Fruit fly (Drosophila melanogaster) whole organism, embryonic: Measurements from ENCODE around the gene CG10510.
A peak's percentile ranks its signal among the peaks of the same experiment; 100 is the strongest.

Experiments
- Blimp-1 ChIP-seq: fragments of 200-800 bp; sonication (Bioruptor generic); optimal IDR thresholded peaks from 3 replicates; lab custom pipeline; 2018; ENCODE audit warnings: missing biosample characterization, missing genetic modification characterization, mild to moderate bottlenecking, moderate library complexity, missing genetic modification reagents
- CG10366 ChIP-seq: fragments of 200-800 bp; sonication (Bioruptor generic); IDR thresholded peaks from 2 replicates; pipeline ENCODE4 v1.3.6; 2022; ENCODE audit warnings: missing biosample characterization, missing genetic modification characterization
- CG10979 ChIP-seq: fragments of 200-800 bp; sonication (Bioruptor generic); optimal IDR thresholded peaks from 2 replicates; lab custom pipeline; 2018; ENCODE audit warnings: missing biosample characterization, mild to moderate bottlenecking, missing genetic modification characterization, moderate library complexity
- CG11504 ChIP-seq: fragments of 200-800 bp; sonication (Bioruptor generic); optimal IDR thresholded peaks from 3 replicates; lab custom pipeline; 2019; ENCODE audit warnings: missing biosample characterization, mild to moderate bottlenecking, missing genetic modification characterization, moderate library complexity
- CG11723 ChIP-seq: fragments of 200-800 bp; sonication (Bioruptor generic); optimal IDR thresholded peaks from 2 replicates; lab custom pipeline; 2017; ENCODE audit warnings: missing biosample characterization, mild to moderate bottlenecking, missing genetic modification characterization
- CG12104 ChIP-seq: fragments of 200-800 bp; sonication (Bioruptor generic); optimal IDR thresholded peaks from 3 replicates; lab custom pipeline; 2016; ENCODE audit warnings: missing biosample characterization, missing genetic modification characterization
- CG12219 ChIP-seq: fragments of 200-800 bp; sonication (Bioruptor generic); optimal IDR thresholded peaks from 3 replicates; lab custom pipeline; 2018; ENCODE audit warnings: missing biosample characterization, mild to moderate bottlenecking, missing genetic modification characterization
- CG13424 ChIP-seq: fragments of 200-800 bp; sonication (Bioruptor generic); optimal IDR thresholded peaks from 2 replicates; lab custom pipeline; 2019; ENCODE audit warnings: missing biosample characterization, mild to moderate bottlenecking, missing genetic modification characterization, moderate library complexity
- CG14710 ChIP-seq: fragments of 200-800 bp; sonication (Bioruptor generic); optimal IDR thresholded peaks from 3 replicates; lab custom pipeline; 2019; ENCODE audit warnings: missing biosample characterization, mild to moderate bottlenecking, missing genetic modification characterization, moderate library complexity
- CG15073 ChIP-seq: fragments of 200-800 bp; sonication (Bioruptor generic); optimal IDR thresholded peaks from 2 replicates; lab custom pipeline; 2016; ENCODE audit warnings: missing biosample characterization, missing genetic modification characterization
- CG15601 ChIP-seq: fragments of 200-800 bp; sonication (Bioruptor generic); optimal IDR thresholded peaks from 3 replicates; lab custom pipeline; 2019; ENCODE audit warnings: missing biosample characterization, mild to moderate bottlenecking, missing genetic modification characterization, moderate library complexity
- CG1603 ChIP-seq: fragments of 200-800 bp; sonication (Bioruptor generic); optimal IDR thresholded peaks from 2 replicates; lab custom pipeline; 2019; ENCODE audit warnings: missing biosample characterization, mild to moderate bottlenecking, missing genetic modification characterization, moderate library complexity
- CG17361 ChIP-seq: fragments of 200-800 bp; sonication (Bioruptor generic); IDR thresholded peaks from 3 replicates; pipeline ENCODE4 v1.3.6; 2022; ENCODE audit warnings: missing biosample characterization, missing genetic modification characterization
- CG17829 ChIP-seq: fragments of 200-800 bp; optimal IDR thresholded peaks from 2 replicates; lab custom pipeline; 2019; ENCODE audit warnings: missing biosample characterization, mild to moderate bottlenecking, missing genetic modification characterization, moderate library complexity
- CG2875 ChIP-seq: fragments of 200-800 bp; sonication (Bioruptor generic); optimal IDR thresholded peaks from 2 replicates; lab custom pipeline; 2017; ENCODE audit warnings: missing biosample characterization, mild to moderate bottlenecking, missing genetic modification characterization, missing genetic modification reagents
- CG30403 ChIP-seq: fragments of 200-800 bp; sonication (Bioruptor generic); optimal IDR thresholded peaks from 3 replicates; lab custom pipeline; 2016; ENCODE audit warnings: missing biosample characterization, missing genetic modification characterization
- CG31441 ChIP-seq: fragments of 200-800 bp; sonication (Bioruptor generic); IDR thresholded peaks from 2 replicates; pipeline ENCODE4 v1.3.6; 2022; ENCODE audit warnings: missing biosample characterization, missing genetic modification characterization
- CG3838 ChIP-seq: fragments of 200-800 bp; sonication (Bioruptor generic); optimal IDR thresholded peaks from 3 replicates; lab custom pipeline; 2016; ENCODE audit warnings: missing biosample characterization, missing genetic modification characterization
- CG4617 ChIP-seq: fragments of 200-800 bp; sonication (Bioruptor generic); optimal IDR thresholded peaks from 3 replicates; lab custom pipeline; 2016; ENCODE audit warnings: missing biosample characterization, missing genetic modification characterization, borderline replicate concordance
- CG6175 ChIP-seq: fragments of 200-800 bp; sonication (Bioruptor generic); IDR thresholded peaks from 3 replicates; pipeline ENCODE4 v1.3.6; 2022; ENCODE audit warnings: missing biosample characterization, missing genetic modification characterization
- CG6654 ChIP-seq: fragments of 200-800 bp; sonication (Bioruptor generic); optimal IDR thresholded peaks from 2 replicates; lab custom pipeline; 2017; ENCODE audit warnings: missing biosample characterization, mild to moderate bottlenecking, missing genetic modification characterization
- CG7839 ChIP-seq: fragments of 200-800 bp; sonication (Bioruptor generic); optimal IDR thresholded peaks from 3 replicates; lab custom pipeline; 2018; ENCODE audit warnings: missing biosample characterization, mild to moderate bottlenecking, missing genetic modification characterization, moderate library complexity
- CG8359 ChIP-seq: fragments of 200-800 bp; sonication (Bioruptor generic); optimal IDR thresholded peaks from 2 replicates; lab custom pipeline; 2017; ENCODE audit warnings: missing biosample characterization, mild to moderate bottlenecking, missing genetic modification characterization, borderline replicate concordance
- CG8478 ChIP-seq: fragments of >200 bp; optimal IDR thresholded peaks from 2 replicates; lab custom pipeline; 2018
- CG9817 ChIP-seq: fragments of 200-800 bp; sonication (Bioruptor generic); optimal IDR thresholded peaks from 2 replicates; lab custom pipeline; 2018; ENCODE audit warnings: missing biosample characterization, mild to moderate bottlenecking, missing genetic modification characterization, moderate library complexity
- CG9932 ChIP-seq: fragments of 200-800 bp; sonication (Bioruptor generic); IDR thresholded peaks from 2 replicates; pipeline ENCODE4 v1.3.6; 2022; ENCODE audit warnings: missing biosample characterization, missing genetic modification characterization
- Deaf1 ChIP-seq: fragments of 200-800 bp; optimal IDR thresholded peaks from 3 replicates; lab custom pipeline; 2019; ENCODE audit warnings: missing biosample characterization, mild to moderate bottlenecking, missing genetic modification characterization, moderate library complexity
- ERR ChIP-seq: fragments of 200-800 bp; sonication (Bioruptor generic); optimal IDR thresholded peaks from 2 replicates; lab custom pipeline; 2016; ENCODE audit warnings: missing biosample characterization, missing genetic modification characterization
- Elba2 ChIP-seq: fragments of 200-800 bp; sonication (Bioruptor generic); optimal IDR thresholded peaks from 3 replicates; lab custom pipeline; 2016; ENCODE audit warnings: missing biosample characterization, missing genetic modification characterization
- Ets65A ChIP-seq: fragments of 200-800 bp; sonication (Bioruptor generic); peaks from one replicate; lab custom pipeline; 2016; ENCODE audit warnings: missing biosample characterization, missing genetic modification characterization
- Fer1 ChIP-seq: fragments of 200-800 bp; sonication (Bioruptor generic); optimal IDR thresholded peaks from 2 replicates; lab custom pipeline; 2017; ENCODE audit warnings: missing biosample characterization, mild to moderate bottlenecking, missing genetic modification characterization
- Meics ChIP-seq: fragments of 200-800 bp; sonication (Bioruptor generic); optimal IDR thresholded peaks from 2 replicates; lab custom pipeline; 2017; ENCODE audit warnings: missing biosample characterization, mild to moderate bottlenecking, missing genetic modification characterization
- Mes4 ChIP-seq: fragments of 200-800 bp; sonication (Bioruptor generic); optimal IDR thresholded peaks from 2 replicates; lab custom pipeline; 2016; ENCODE audit warnings: missing biosample characterization, missing genetic modification characterization
- Oli ChIP-seq: fragments of 200-800 bp; sonication (Bioruptor generic); optimal IDR thresholded peaks from 2 replicates; lab custom pipeline; 2018; ENCODE audit warnings: missing biosample characterization, mild to moderate bottlenecking, missing genetic modification characterization, moderate library complexity
- Rx ChIP-seq: fragments of 200-800 bp; sonication (Bioruptor generic); IDR thresholded peaks from 2 replicates; pipeline ENCODE4 v1.3.6; 2022; ENCODE audit warnings: missing biosample characterization, missing genetic modification characterization
- cg ChIP-seq: fragments of 200-800 bp; sonication (Bioruptor generic); optimal IDR thresholded peaks from 3 replicates; lab custom pipeline; 2019; ENCODE audit warnings: missing biosample characterization, mild to moderate bottlenecking, missing genetic modification characterization, moderate library complexity
- cwo ChIP-seq: fragments of 200-800 bp; sonication (Bioruptor generic); optimal IDR thresholded peaks from 3 replicates; lab custom pipeline; 2017; ENCODE audit warnings: missing biosample characterization, missing genetic modification characterization, mild to moderate bottlenecking, moderate library complexity, missing genetic modification reagents
- dmrt99B ChIP-seq: fragments of 200-800 bp; sonication (Bioruptor generic); optimal IDR thresholded peaks from 2 replicates; lab custom pipeline; 2018; ENCODE audit warnings: missing biosample characterization, mild to moderate bottlenecking, missing genetic modification characterization, moderate library complexity
- dysf ChIP-seq: fragments of 200-800 bp; sonication (Bioruptor generic); IDR thresholded peaks from 3 replicates; pipeline ENCODE4 v1.3.6; 2022; ENCODE audit warnings: missing biosample characterization, missing genetic modification characterization
- gem ChIP-seq: fragments of 200-800 bp; sonication (Bioruptor generic); optimal IDR thresholded peaks from 2 replicates; lab custom pipeline; 2019; ENCODE audit warnings: missing biosample characterization, mild to moderate bottlenecking, missing genetic modification characterization, moderate library complexity
- hb ChIP-seq: fragments of 200-800 bp; sonication (Bioruptor generic); IDR thresholded peaks from 3 replicates; pipeline ENCODE4 v1.3.6; 2022; ENCODE audit warnings: missing biosample characterization, missing genetic modification characterization; ENCODE audit not compliant: partially characterized antibody
- kah ChIP-seq: fragments of 200-800 bp; sonication (Bioruptor generic); optimal IDR thresholded peaks from 2 replicates; lab custom pipeline; 2018; ENCODE audit warnings: missing biosample characterization, mild to moderate bottlenecking, missing genetic modification characterization
- lbe ChIP-seq: fragments of 200-800 bp; sonication (Bioruptor generic); optimal IDR thresholded peaks from 2 replicates; lab custom pipeline; 2016; ENCODE audit warnings: missing biosample characterization, mild to moderate bottlenecking, missing genetic modification characterization
- ro ChIP-seq: fragments of 200-800 bp; sonication (Bioruptor generic); IDR thresholded peaks from 2 replicates; pipeline ENCODE4 v1.3.6; 2022; ENCODE audit warnings: missing biosample characterization, missing genetic modification characterization
- sd ChIP-seq: fragments of 200-800 bp; sonication (Bioruptor generic); optimal IDR thresholded peaks from 3 replicates; lab custom pipeline; 2018; ENCODE audit warnings: missing biosample characterization, mild to moderate bottlenecking, missing genetic modification characterization, moderate library complexity
- slbo ChIP-seq: fragments of 200-800 bp; sonication (Bioruptor generic); IDR thresholded peaks from 2 replicates; pipeline ENCODE4 v1.3.6; 2022; ENCODE audit warnings: missing biosample characterization, missing genetic modification characterization
- z ChIP-seq: fragments of 200-800 bp; sonication (Bioruptor generic); IDR thresholded peaks from 3 replicates; pipeline ENCODE4 v1.3.6; 2022; ENCODE audit warnings: missing biosample characterization, missing genetic modification characterization

The CG10510 gene

dm6 chr3L:21224701-21225223 lies 14.9 kb upstream of the CG10510 start (continued):
- TF ChIP-seq CG3838 (no peak), CG6175 (GFP tag; lab: Robert Waterston, UW) (0 out of 3 replicates have a peak, but pooled peaks have one; percentile 8), CG8359 (GFP tag; lab: Kevin White, UChicago) (no peak), CG14710 (no peak), CG4617 (GFP tag; lab: Kevin White, UChicago) (no peak), Ets65A (peak; percentile 31), CG9817 (no peak), Deaf1 (tag; lab: Kevin White, UChicago) (peak; percentile 68), z (GFP tag; lab: Robert Waterston, UW) (peak; percentile 81; the same call in 2 of the 3 replicates), ro (no peak), CG8478 (lab: Kevin White, UChicago) (peak; percentile 60), cg (GFP tag; lab: Kevin White, UChicago) (peak; percentile 76), CG11723 (GFP tag; lab: Kevin White, UChicago) (no peak)

dm6 chr3L:21224274-21224673 lies 14.4 kb upstream of the CG10510 start:
- no peak for TF ChIP-seq Fer1 (GFP tag; lab: Kevin White, UChicago)
- peak; percentile 11; the same call in 1 of the 2 replicates for TF ChIP-seq CG31441 (GFP tag; lab: Robert Waterston, UW)
- peak; percentile 15 for TF ChIP-seq CG30403 (GFP tag; lab: Kevin White, UChicago)
- peak; percentile 38 for TF ChIP-seq gem (tag; lab: Kevin White, UChicago)
- peak; percentile 32 for TF ChIP-seq CG11504 (tag; lab: Kevin White, UChicago)
- TF ChIP-seq cwo (GFP tag; lab: Kevin White, UChicago), result no peak
- peak; percentile 21 for TF ChIP-seq dmrt99B (tag; lab: Kevin White, UChicago)

- TF ChIP-seq CG2875 (GFP tag; lab: Kevin White, UChicago) (no peak), CG10979 (tag; lab: Kevin White, UChicago) (peak; percentile 52), dysf (0 out of 3 replicates have a peak, but pooled peaks have one; percentile 27), CG7839 (tag; lab: Kevin White, UChicago) (peak; percentile 51), Mes4 (GFP tag; lab: Kevin White, UChicago) (no peak), CG15073 (no peak), slbo (GFP tag; lab: Robert Waterston, UW) (no peak), CG31441 (GFP tag; lab: Robert Waterston, UW) (peak; percentile 28; the same call in 1 of the 2 replicates), CG12104 (GFP tag; lab: Kevin White, UChicago) (no peak), Rx (no peak), CG10366 (GFP tag; lab: Robert Waterston, UW) (peak; percentile 30; the same call in 1 of the 2 replicates), kah (GFP tag; lab: Kevin White, UChicago) (no peak), Oli (tag; lab: Kevin White, UChicago) (peak; percentile 18), Elba2 (no peak), Meics (no peak), CG12219 (no peak), CG1603 (tag; lab: Kevin White, UChicago) (peak; percentile 24), Blimp-1 (GFP tag; lab: Kevin White, UChicago) (peak; percentile 35), CG9932 (GFP tag; lab: Robert Waterston, UW) (no peak), ERR (GFP tag; lab: Kevin White, UChicago) (no peak), z (GFP tag; lab: Robert Waterston, UW) (no peak), CG17361 (0 out of 3 replicates have a peak, but pooled peaks have one; percentile 18), hb (GFP tag; lab: Robert Waterston, UW) (no peak), CG17829 (peak; percentile 1), lbe (GFP tag; lab: Kevin White, UChicago) (no peak), sd (tag; lab: Kevin White, UChicago) (peak; percentile 91), CG15601 (no peak), CG13424 (tag; lab: Kevin White, UChicago) (peak; percentile 15), CG11504 (tag; lab: Kevin White, UChicago) (peak; percentile 52), CG6654 (GFP tag; lab: Kevin White, UChicago) (no peak)
These were observed 13.4 kb upstream of the CG10510 start for dm6 chr3L:21223268-21223667.
